Worm (Caenorhabditis elegans): Measurements from ENCODE around the gene F52C6.3.

The F52C6.3 gene

ce11 chrII:1895762-1896161 is 28.8 kb upstream of the F52C6.3 start, which contains the start of gene math-25:
TSS of gene math-25 (plus strand) at chrII:1896062.
- no peak for TF ChIP-seq pqm-1 (tag; optimal IDR thresholded peaks at IDR 0.05)
- no peak for TF ChIP-seq sea-2 (GFP tag; optimal IDR thresholded peaks at IDR 0.05)
- TF ChIP-seq egl-27 (tag; optimal IDR thresholded peaks at IDR 0.05): no peak
- no peak for TF ChIP-seq skn-1 (tag; optimal IDR thresholded peaks at IDR 0.05)
- no peak for TF ChIP-seq fkh-10 (GFP tag; optimal IDR thresholded peaks at IDR 0.05)

ce11 chrII:1897936-1898335 is 26.6 kb upstream of the F52C6.3 start, which contains the start of gene C46F9.6:
TSS of gene C46F9.6 (plus strand) at chrII:1898236.
- TF ChIP-seq elt-2 (tag; optimal IDR thresholded peaks at IDR 0.05): peak; percentile 19
- TF ChIP-seq skn-1 (tag; optimal IDR thresholded peaks at IDR 0.05): no peak

- no peak for TF ChIP-seq ama-1 (optimal IDR thresholded peaks at IDR 0.05)
- no peak for TF ChIP-seq snpc-4 (tag; optimal IDR thresholded peaks at IDR 0.05)
- TF ChIP-seq lin-15B (tag; optimal IDR thresholded peaks at IDR 0.05): no peak
- no peak for TF ChIP-seq aly-2 (tag; optimal IDR thresholded peaks at IDR 0.05)
- no peak for TF ChIP-seq ceh-9 (tag; optimal IDR thresholded peaks at IDR 0.05)
- TF ChIP-seq fkh-2 (tag; optimal IDR thresholded peaks at IDR 0.05): no peak
- no peak for TF ChIP-seq unc-39 (tag; optimal IDR thresholded peaks at IDR 0.05)
- no peak for TF ChIP-seq nhr-237 (tag; optimal IDR thresholded peaks at IDR 0.05)
- TF ChIP-seq mml-1 (tag; optimal IDR thresholded peaks at IDR 0.05): no peak
- no peak for TF ChIP-seq nhr-11 (tag; optimal IDR thresholded peaks at IDR 0.05)
- TF ChIP-seq nhr-12 (tag; optimal IDR thresholded peaks at IDR 0.05): no peak
- no peak for TF ChIP-seq ztf-11 (tag; optimal IDR thresholded peaks at IDR 0.05)
- no peak for TF ChIP-seq nfya-1 (tag; optimal IDR thresholded peaks at IDR 0.05; ENCODE audit: insufficient read depth)
- no peak for TF ChIP-seq nhr-25 (tag; optimal IDR thresholded peaks at IDR 0.05)
- no peak for TF ChIP-seq fos-1 (tag; optimal IDR thresholded peaks at IDR 0.05)
- TF ChIP-seq ceh-28 (tag; optimal IDR thresholded peaks at IDR 0.05): no peak
Observed at ce11 chrII:1899934-1900333, 24.6 kb upstream of the F52C6.3 start, which contains the start of gene math-24. TSS of gene math-24 (plus strand) at chrII:1900234.

- no peak for TF ChIP-seq ceh-82 (tag; optimal IDR thresholded peaks at IDR 0.05)
- TF ChIP-seq skn-1 (tag; optimal IDR thresholded peaks at IDR 0.05): no peak
- no peak for TF ChIP-seq aly-2 (tag; optimal IDR thresholded peaks at IDR 0.05)
- no peak for TF ChIP-seq nhr-11 (tag; optimal IDR thresholded peaks at IDR 0.05)
Observed at ce11 chrII:1901981-1902380, 22.6 kb upstream of the F52C6.3 start, which contains the start of gene math-23. TSS of gene math-23 (plus strand) at chrII:1902281.

- TF ChIP-seq pha-4 (tag; optimal IDR thresholded peaks at IDR 0.05) (no peak), pqm-1 (tag; optimal IDR thresholded peaks at IDR 0.05) (peak; percentile 16), nhr-23 (tag; optimal IDR thresholded peaks at IDR 0.05) (no peak), ceh-16 (tag; optimal IDR thresholded peaks at IDR 0.05) (no peak)
Observed at ce11 chrII:1905104-1905503, 19.5 kb upstream of the F52C6.3 start, which contains the start of gene math-22. TSS of gene math-22 (plus strand) at chrII:1905404.

ce11 chrII:1912741-1913140 is 11.8 kb upstream of the F52C6.3 start, which contains the start of gene math-31:
TSS of gene math-31 (minus strand) at chrII:1912841.
- TF ChIP-seq ztf-11 (tag; optimal IDR thresholded peaks at IDR 0.05) (no peak), mdl-1 (tag; optimal IDR thresholded peaks at IDR 0.05) (no peak), jun-1 (tag; optimal IDR thresholded peaks at IDR 0.05) (no peak), pha-4 (tag; optimal IDR thresholded peaks at IDR 0.05) (no peak), skn-1 (tag; optimal IDR thresholded peaks at IDR 0.05) (no peak), ama-1 (optimal IDR thresholded peaks at IDR 0.05) (no peak), nhr-237 (tag; optimal IDR thresholded peaks at IDR 0.05) (no peak)

ce11 chrII:1917862-1918261 is 6.7 kb upstream of the F52C6.3 start, which contains the start of gene bath-4:
TSS of gene bath-4 (minus strand) at chrII:1917962.
- TF ChIP-seq nhr-12 (tag; optimal IDR thresholded peaks at IDR 0.05) (no peak), nhr-77 (tag; optimal IDR thresholded peaks at IDR 0.05) (no peak), ztf-11 (tag; optimal IDR thresholded peaks at IDR 0.05) (no peak), elt-1 (tag; optimal IDR thresholded peaks at IDR 0.05) (no peak), ceh-16 (tag; optimal IDR thresholded peaks at IDR 0.05) (no peak), ama-1 (optimal IDR thresholded peaks at IDR 0.05) (no peak), nhr-76 (tag; optimal IDR thresholded peaks at IDR 0.05) (no peak), nfya-1 (tag; optimal IDR thresholded peaks at IDR 0.05; ENCODE audit: insufficient read depth) (no peak), nhr-23 (tag; optimal IDR thresholded peaks at IDR 0.05) (no peak), tbx-2 (tag; optimal IDR thresholded peaks at IDR 0.05) (no peak), nhr-11 (tag; optimal IDR thresholded peaks at IDR 0.05) (no peak), pqm-1 (tag; optimal IDR thresholded peaks at IDR 0.05) (no peak), daf-12 (tag; optimal IDR thresholded peaks at IDR 0.05) (no peak), nhr-25 (tag; optimal IDR thresholded peaks at IDR 0.05) (no peak), eor-1 (tag; optimal IDR thresholded peaks at IDR 0.05) (no peak), aly-2 (tag; optimal IDR thresholded peaks at IDR 0.05) (no peak), unc-62 (GFP tag; optimal IDR thresholded peaks at IDR 0.05) (no peak), elt-3 (tag; optimal IDR thresholded peaks at IDR 0.05) (no peak), ztf-4 (tag; optimal IDR thresholded peaks at IDR 0.05) (no peak), fkh-2 (tag; optimal IDR thresholded peaks at IDR 0.05) (no peak)
